Worm (Caenorhabditis elegans) whole organism, L1 larva: ENCODE measurements around the gene nhr-208.
A peak's percentile ranks its signal among the peaks of the same experiment; 100 is the strongest.

Experiments
- F16B12.6 ChIP-seq: fragments of 150-350 bp; optimal IDR thresholded peaks from 2 replicates; lab custom pipeline; 2014; ENCODE audit warnings: missing biosample characterization, missing genetic modification characterization
- egl-27 ChIP-seq, 2 experiments: fragments of 150-350 bp in 1 of 2; sonication (generic microtip); optimal IDR thresholded peaks; 3 replicates each; lab custom pipeline; 2017 to 2018; ENCODE audit warnings: missing biosample characterization in 2 of 2, missing genetic modification characterization in 2 of 2, missing genetic modification reagents in 2 of 2
- lin-13 ChIP-seq: fragments of 150-350 bp; optimal IDR thresholded peaks from 2 replicates; lab custom pipeline; 2014; ENCODE audit warnings: missing biosample characterization, missing genetic modification reagents, missing genetic modification characterization
- lir-3 ChIP-seq: sonication (generic microtip); optimal IDR thresholded peaks from 2 replicates; lab custom pipeline; 2016; ENCODE audit warnings: mild to moderate bottlenecking, missing genetic modification characterization, moderate library complexity, missing compliant biosample characterization; ENCODE audit not compliant: poor library complexity
- nhr-20 ChIP-seq: sonication (generic microtip); optimal IDR thresholded peaks from 2 replicates; lab custom pipeline; 2016; ENCODE audit warnings: mild to moderate bottlenecking, missing genetic modification characterization, missing compliant biosample characterization
- nhr-237 ChIP-seq: fragments of 150-350 bp; optimal IDR thresholded peaks from 2 replicates; lab custom pipeline; 2014; ENCODE audit warnings: missing biosample characterization, missing genetic modification characterization
- nhr-28 ChIP-seq: fragments of 150-350 bp; optimal IDR thresholded peaks from 2 replicates; lab custom pipeline; 2014; ENCODE audit warnings: missing biosample characterization, missing genetic modification characterization
- pqm-1 ChIP-seq: sonication (generic microtip); optimal IDR thresholded peaks from 3 replicates; lab custom pipeline; 2017; ENCODE audit warnings: missing biosample characterization, missing genetic modification characterization
- sptf-1 ChIP-seq: fragments of 150-350 bp; optimal IDR thresholded peaks from 2 replicates; lab custom pipeline; 2014; ENCODE audit warnings: missing biosample characterization, missing genetic modification characterization
- unc-130 ChIP-seq: fragments of 150-350 bp; optimal IDR thresholded peaks from 2 replicates; lab custom pipeline; 2017; ENCODE audit warnings: missing biosample characterization, missing genetic modification characterization, inconsistent platforms
- zag-1 ChIP-seq: fragments of 150-350 bp; optimal IDR thresholded peaks from 2 replicates; lab custom pipeline; 2014; ENCODE audit warnings: missing biosample characterization, missing genetic modification characterization
- ztf-11 ChIP-seq, 2 experiments: sonication (generic microtip); optimal IDR thresholded peaks; 2 replicates each; lab custom pipeline; 2016 to 2017; ENCODE audit warnings: missing genetic modification characterization in 2 of 2, missing biosample characterization in 1 of 2, missing compliant biosample characterization in 1 of 2

ce11 chrV:12100794-12101343 is 6.8 kb downstream of the nhr-208 start, which contains the start of gene nhr-154:
- TF ChIP-seq nhr-28 (tag; lab: Kevin White, UChicago) (no peak), lir-3 (tag; lab: Kevin White, UChicago) (no peak), pqm-1 (tag; lab: Kevin White, UChicago) (no peak), nhr-237 (tag; lab: Kevin White, UChicago) (no peak), nhr-20 (tag; lab: Kevin White, UChicago) (peak; percentile 60), F16B12.6 (tag; lab: Kevin White, UChicago) (no peak), egl-27 (tag; optimal IDR thresholded peaks at IDR 0.05; lab: Kevin White, UChicago) (no peak), ztf-11 (tag; optimal IDR thresholded peaks at IDR 0.05; lab: Kevin White, UChicago) (no peak), sptf-1 (no peak), zag-1 (no peak), unc-130 (tag; lab: Kevin White, UChicago) (no peak), lin-13 (GFP tag; lab: Kevin White, UChicago) (no peak)
